Worm (Caenorhabditis elegans) whole organism, late embryonic: ENCODE results near the gene srz-103.

ENCODE experiments used
- C38D4.7 ChIP-seq: fragments of 200-800 bp; sonication (Bioruptor generic); optimal IDR thresholded peaks from 2 replicates; lab custom pipeline; 2018; ENCODE audit warnings: mild to moderate bottlenecking, missing genetic modification characterization, moderate library complexity, missing compliant biosample characterization
- ceh-19 ChIP-seq: fragments of 200-800 bp; sonication (Bioruptor generic); optimal IDR thresholded peaks from 2 replicates; lab custom pipeline; 2018; ENCODE audit warnings: mild to moderate bottlenecking, missing genetic modification characterization, missing compliant biosample characterization
- pha-2 ChIP-seq: sonication (generic microtip); optimal IDR thresholded peaks from 2 replicates; lab custom pipeline; 2017; ENCODE audit warnings: mild to moderate bottlenecking, missing genetic modification characterization, missing compliant biosample characterization
- unc-55 ChIP-seq: sonication (generic microtip); optimal IDR thresholded peaks from 2 replicates; lab custom pipeline; 2017; ENCODE audit warnings: missing biosample characterization, missing genetic modification reagents, missing genetic modification characterization

- TF ChIP-seq ceh-19 (GFP tag; lab: Kevin White, UChicago): no peak
- no peak for TF ChIP-seq unc-55 (GFP tag; lab: Kevin White, UChicago)
- no peak for TF ChIP-seq pha-2 (tag; lab: Kevin White, UChicago)
- no peak for TF ChIP-seq C38D4.7 (GFP tag; lab: Kevin White, UChicago)
Measured at ce11 chrV:16648317-16649018, 30.7 kb downstream of the srz-103 start, which contains the start of gene W06G6.20.
